Fruit fly (Drosophila melanogaster): Measurements from ENCODE around the gene bur.

DNA sequence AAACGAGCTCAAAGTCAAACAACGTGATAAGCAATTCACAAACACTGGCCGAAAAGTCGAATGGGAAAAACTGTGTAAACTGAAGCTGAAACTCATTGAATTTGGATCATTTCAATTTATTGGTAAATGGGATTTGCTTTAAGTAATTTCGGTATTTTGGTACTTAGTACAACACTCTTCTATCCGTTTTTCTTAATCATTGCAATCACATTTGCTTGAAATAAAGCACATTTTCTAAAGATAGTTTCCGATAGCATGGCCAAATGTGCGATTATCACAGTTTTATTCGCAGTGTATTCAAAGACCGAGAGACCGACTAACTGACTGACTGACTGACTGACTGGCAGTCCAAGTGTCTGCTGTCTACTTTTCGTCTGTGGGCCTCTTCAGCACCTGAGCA lies 17.0 kb upstream of the bur start:
- TF ChIP-seq D1 (tag; optimal IDR thresholded peaks at IDR 0.05), result no peak
- no peak for TF ChIP-seq CG10348 (GFP tag; IDR thresholded peaks at IDR 0.05)
- no peak for TF ChIP-seq Snoo (tag; optimal IDR thresholded peaks at IDR 0.05)
- no peak for TF ChIP-seq CG15710 (tag; optimal IDR thresholded peaks at IDR 0.05)
- TF ChIP-seq Ets98B (GFP tag; IDR thresholded peaks at IDR 0.05), result no peak
- peak; percentile 47; the same call in 1 of the 2 replicates for TF ChIP-seq CG32121 (GFP tag; IDR thresholded peaks at IDR 0.05)
- TF ChIP-seq CG4496 (GFP tag; IDR thresholded peaks at IDR 0.05), result 0 out of 3 replicates have a peak, but pooled peaks have one; percentile 23
- no peak for TF ChIP-seq Pif1B (GFP tag; optimal IDR thresholded peaks at IDR 0.05)
- no peak for TF ChIP-seq EcR (GFP tag; optimal IDR thresholded peaks at IDR 0.05)
- peak; percentile 50 for TF ChIP-seq CG9948 (tag; optimal IDR thresholded peaks at IDR 0.05)
- no peak for TF ChIP-seq CG12605 (GFP tag; IDR thresholded peaks at IDR 0.05)
- TF ChIP-seq rn (GFP tag; IDR thresholded peaks at IDR 0.05), result no peak
